Fruit fly (Drosophila melanogaster): ENCODE results near the gene Dbp21E2.

Gene Dbp21E2

dm6 chr2L:850727-851257 lies 39.4 kb downstream of the Dbp21E2 start, which contains the start of gene drongo (continued):
- TF ChIP-seq Sox102F (GFP tag; optimal IDR thresholded peaks at IDR 0.05) (no peak), CG3919 (GFP tag; optimal IDR thresholded peaks at IDR 0.05) (peak; percentile 27), topi (GFP tag; optimal IDR thresholded peaks at IDR 0.05) (peak; percentile 18), svp (GFP tag) (peak; percentile 86), CG6276 (GFP tag; optimal IDR thresholded peaks at IDR 0.05) (no peak), Eip93F (GFP tag; optimal IDR thresholded peaks at IDR 0.05) (no peak), CG1621 (tag; optimal IDR thresholded peaks at IDR 0.05) (peak; percentile 13), dac (GFP tag; optimal IDR thresholded peaks at IDR 0.05) (no peak), eg (GFP tag; IDR thresholded peaks at IDR 0.05) (peak; percentile 51; the same call in 1 of the 3 replicates), CG15336 (GFP tag; IDR thresholded peaks at IDR 0.05) (peak; percentile 46; the same call in 1 of the 2 replicates), CG6792 (GFP tag; optimal IDR thresholded peaks at IDR 0.05) (no peak), CG11902 (GFP tag; optimal IDR thresholded peaks at IDR 0.05) (no peak), Smox (GFP tag; optimal IDR thresholded peaks at IDR 0.05) (no peak), CG3032 (tag; optimal IDR thresholded peaks at IDR 0.05) (peak; percentile 11), ss (GFP tag; optimal IDR thresholded peaks at IDR 0.05) (peak; percentile 38 to 48), CG31627 (GFP tag; optimal IDR thresholded peaks at IDR 0.05) (no peak), CG11762 (GFP tag; optimal IDR thresholded peaks at IDR 0.05; ENCODE audit: insufficient read depth) (no peak), Sox14 (GFP tag; optimal IDR thresholded peaks at IDR 0.05) (peak; percentile 60)

dm6 chr2L:852647-853111 lies 41.3 kb downstream of the Dbp21E2 start, which contains the start of the genes CG4291 and kraken:
TSS of gene CG4291 (minus strand) at chr2L:852730.
TSS of gene kraken (plus strand) at chr2L:852768.
- TF ChIP-seq Met (GFP tag; optimal IDR thresholded peaks at IDR 0.05) = no peak
- no peak for TF ChIP-seq CG4318 (GFP tag; optimal IDR thresholded peaks at IDR 0.05)
- TF ChIP-seq fd85E (GFP tag; optimal IDR thresholded peaks at IDR 0.05) = no peak
- peak; percentile 45 for TF ChIP-seq Hr39 (GFP tag; optimal IDR thresholded peaks at IDR 0.05)
- TF ChIP-seq lz (GFP tag; optimal IDR thresholded peaks at IDR 0.05) = peak; percentile 24
- TF ChIP-seq Eip78C (GFP tag) = peak; percentile 69
- peak; percentile 46; the same call in 1 of the 3 replicates for TF ChIP-seq CG6163 (GFP tag; IDR thresholded peaks at IDR 0.05)
- TF ChIP-seq CG7368 (GFP tag; optimal IDR thresholded peaks at IDR 0.05) = no peak
- peak; percentile 58 for TF ChIP-seq Sox14 (GFP tag; optimal IDR thresholded peaks at IDR 0.05)
- peak; percentile 3 for TF ChIP-seq acj6 (GFP tag; optimal IDR thresholded peaks at IDR 0.05)
- no peak for TF ChIP-seq CG11762 (GFP tag; optimal IDR thresholded peaks at IDR 0.05; ENCODE audit: insufficient read depth)
- TF ChIP-seq CG10631 (GFP tag; optimal IDR thresholded peaks at IDR 0.05) = no peak
- peak; percentile 54 for TF ChIP-seq topi (GFP tag; optimal IDR thresholded peaks at IDR 0.05)
- no peak for TF ChIP-seq CG6854 (GFP tag; optimal IDR thresholded peaks at IDR 0.05)
- TF ChIP-seq achi (GFP tag; optimal IDR thresholded peaks at IDR 0.05) = peak; percentile 33
- TF ChIP-seq Eip75B (GFP tag; optimal IDR thresholded peaks at IDR 0.05) = peak; percentile 16
- TF ChIP-seq cyc (GFP tag; optimal IDR thresholded peaks at IDR 0.05) = peak; percentile 28
- TF ChIP-seq CG31627 (GFP tag; optimal IDR thresholded peaks at IDR 0.05) = peak; percentile 47
- no peak for TF ChIP-seq Lpt (GFP tag; optimal IDR thresholded peaks at IDR 0.05)
- no peak for TF ChIP-seq salr (GFP tag; optimal IDR thresholded peaks at IDR 0.05)
- TF ChIP-seq svp (GFP tag) = peak; percentile 83
- peak; percentile 33; the same call in 1 of the 2 replicates for TF ChIP-seq CG15336 (GFP tag; IDR thresholded peaks at IDR 0.05)
- TF ChIP-seq CG11294 (GFP tag; IDR thresholded peaks at IDR 0.05) = 0 out of 2 replicates have a peak, but pooled peaks have one; percentile 8
- TF ChIP-seq Gug (GFP tag; IDR thresholded peaks at IDR 0.05) = no peak
- TF ChIP-seq vri (GFP tag; optimal IDR thresholded peaks at IDR 0.05) = peak; percentile 18
- peak; percentile 46 for TF ChIP-seq esn (GFP tag; optimal IDR thresholded peaks at IDR 0.05)
- TF ChIP-seq Ets96B (tag; optimal IDR thresholded peaks at IDR 0.05) = no peak
- TF ChIP-seq CG32006 (GFP tag; optimal IDR thresholded peaks at IDR 0.05) = peak; percentile 13
- TF ChIP-seq dsx (GFP tag; optimal IDR thresholded peaks at IDR 0.05; ENCODE audit: poor library complexity, severe bottlenecking) = no peak
- TF ChIP-seq pdm3 (GFP tag; optimal IDR thresholded peaks at IDR 0.05) = peak; percentile 20
- no peak for TF ChIP-seq CG10669 (GFP tag; optimal IDR thresholded peaks at IDR 0.05)
- TF ChIP-seq net (GFP tag; optimal IDR thresholded peaks at IDR 0.05) = no peak
- peak; percentile 75 for TF ChIP-seq CG1621 (tag; optimal IDR thresholded peaks at IDR 0.05)
- peak; percentile 31 for TF ChIP-seq Hr4 (GFP tag; optimal IDR thresholded peaks at IDR 0.05)
- TF ChIP-seq dac (GFP tag; optimal IDR thresholded peaks at IDR 0.05) = no peak
- TF ChIP-seq CG6276 (GFP tag; optimal IDR thresholded peaks at IDR 0.05) = no peak
- no peak for TF ChIP-seq Hr38 (GFP tag; optimal IDR thresholded peaks at IDR 0.05)
- TF ChIP-seq CG11902 (GFP tag; optimal IDR thresholded peaks at IDR 0.05) = no peak
- no peak for TF ChIP-seq Ets21C (GFP tag; optimal IDR thresholded peaks at IDR 0.05)
- peak; percentile 20 for TF ChIP-seq Smox (GFP tag; optimal IDR thresholded peaks at IDR 0.05)
- no peak for TF ChIP-seq Sox15 (GFP tag; optimal IDR thresholded peaks at IDR 0.05)
- peak; percentile 53; the same call in 2 of the 3 replicates for TF ChIP-seq eg (GFP tag; IDR thresholded peaks at IDR 0.05)
